Worm (Caenorhabditis elegans): ENCODE measurements around the gene lmbr-1.

DNA sequence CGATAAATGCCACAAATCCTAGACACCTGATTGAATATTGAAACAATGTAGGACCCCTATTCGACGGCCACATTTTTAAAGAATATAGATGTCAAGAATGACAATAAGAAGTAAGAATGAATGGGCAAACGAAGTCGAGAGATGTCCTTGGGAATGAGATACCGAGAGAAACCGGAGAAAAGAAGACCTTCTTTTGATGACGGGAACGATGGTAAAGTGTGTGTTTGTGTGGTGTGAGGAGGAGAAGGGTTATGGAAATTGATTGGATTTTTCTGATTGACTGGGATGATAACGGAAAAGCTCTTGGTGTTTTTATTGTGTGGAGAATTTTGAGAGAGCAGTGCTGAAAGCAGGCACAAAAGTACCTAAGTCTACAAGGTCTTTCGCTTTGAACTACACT lies 3.4 kb upstream of the lmbr-1 start, which contains the start of gene R05D3.9:
- TF ChIP-seq C38D4.7 (GFP tag; optimal IDR thresholded peaks at IDR 0.05): no peak
- no peak for TF ChIP-seq ama-1 (optimal IDR thresholded peaks at IDR 0.05)
- TF ChIP-seq pha-2 (tag; optimal IDR thresholded peaks at IDR 0.05): no peak
- TF ChIP-seq dmd-4 (tag; optimal IDR thresholded peaks at IDR 0.05; ENCODE audit: borderline replicate concordance): no peak
- TF ChIP-seq lim-6 (tag; optimal IDR thresholded peaks at IDR 0.05): no peak
- TF ChIP-seq pha-4 (tag; optimal IDR thresholded peaks at IDR 0.05): no peak
